Fruit fly (Drosophila melanogaster) whole organism: ENCODE results near the gene Awh.

Experiments used
- CG8478 ChIP-seq: fragments of >200 bp; optimal IDR thresholded peaks from 2 replicates; lab custom pipeline; 2018; ENCODE audit warnings: inconsistent platforms
- Dll ChIP-seq: fragments of >200 bp; optimal IDR thresholded peaks from 2 replicates; lab custom pipeline; 2017
- EcR ChIP-seq, 2 experiments: fragments of >200 bp; optimal IDR thresholded peaks; 2 replicates each; lab custom pipeline; 2017; ENCODE audit warnings: missing biosample characterization in 2 of 2, missing genetic modification characterization in 2 of 2, missing genetic modification reagents in 2 of 2
- pan ChIP-seq: fragments of >200 bp; optimal IDR thresholded peaks from 2 replicates; lab custom pipeline; 2017
- psq ChIP-seq: fragments of >200 bp; optimal IDR thresholded peaks from 2 replicates; lab custom pipeline; 2017
- usp ChIP-seq: fragments of >200 bp; optimal IDR thresholded peaks from 2 replicates; lab custom pipeline; 2017; ENCODE audit warnings: missing biosample characterization, missing genetic modification characterization, mixed read lengths

Awh gene

dm6 chr3L:3871284-3871683, 25.3 kb downstream of the Awh start:
- TF ChIP-seq EcR (GFP tag; optimal IDR thresholded peaks at IDR 0.05; lab: Kevin White, UChicago) = no peak
- TF ChIP-seq psq (lab: Kevin White, UChicago) = no peak
- no peak for TF ChIP-seq CG8478 (lab: Kevin White, UChicago)
- TF ChIP-seq Dll (lab: Kevin White, UChicago) = no peak
- TF ChIP-seq pan (lab: Kevin White, UChicago) = no peak
- no peak for TF ChIP-seq usp (GFP tag; lab: Kevin White, UChicago)

DNA sequence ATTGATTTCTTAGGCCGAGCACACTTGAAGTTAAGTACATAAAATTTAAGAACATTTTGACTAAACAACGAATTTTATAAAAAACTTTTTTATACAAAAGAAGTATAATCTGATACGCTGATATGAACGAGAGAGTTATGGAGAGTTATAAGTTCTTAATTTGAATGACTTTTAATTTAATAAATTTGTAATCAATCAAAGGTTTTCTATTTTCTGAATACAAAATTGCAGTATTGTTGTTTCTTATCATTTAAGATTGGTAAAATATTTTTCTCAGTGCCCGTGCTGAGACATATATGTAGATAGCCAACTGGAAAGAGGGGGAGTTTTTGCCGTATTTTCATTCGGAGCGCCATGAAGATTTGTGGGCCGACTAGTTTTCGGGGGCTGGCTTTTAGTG, 27.1 kb downstream of the Awh start:
- TF ChIP-seq Dll (lab: Kevin White, UChicago) (no peak), pan (lab: Kevin White, UChicago) (no peak), usp (GFP tag; lab: Kevin White, UChicago) (no peak), psq (lab: Kevin White, UChicago) (no peak), CG8478 (lab: Kevin White, UChicago) (no peak), EcR (GFP tag; optimal IDR thresholded peaks at IDR 0.05; lab: Kevin White, UChicago) (no peak)

- TF ChIP-seq usp (GFP tag; lab: Kevin White, UChicago) (no peak), CG8478 (lab: Kevin White, UChicago) (no peak), Dll (lab: Kevin White, UChicago) (no peak)
Observed at dm6 chr3L:3875004-3875403, 29.0 kb downstream of the Awh start.

- TF ChIP-seq Dll (lab: Kevin White, UChicago) (no peak), psq (lab: Kevin White, UChicago) (no peak), usp (GFP tag; lab: Kevin White, UChicago) (no peak), pan (lab: Kevin White, UChicago) (no peak), EcR (GFP tag; optimal IDR thresholded peaks at IDR 0.05; lab: Kevin White, UChicago) (no peak), CG8478 (lab: Kevin White, UChicago) (no peak)
Observed at dm6 chr3L:3875996-3876395, 30.0 kb downstream of the Awh start.

DNA sequence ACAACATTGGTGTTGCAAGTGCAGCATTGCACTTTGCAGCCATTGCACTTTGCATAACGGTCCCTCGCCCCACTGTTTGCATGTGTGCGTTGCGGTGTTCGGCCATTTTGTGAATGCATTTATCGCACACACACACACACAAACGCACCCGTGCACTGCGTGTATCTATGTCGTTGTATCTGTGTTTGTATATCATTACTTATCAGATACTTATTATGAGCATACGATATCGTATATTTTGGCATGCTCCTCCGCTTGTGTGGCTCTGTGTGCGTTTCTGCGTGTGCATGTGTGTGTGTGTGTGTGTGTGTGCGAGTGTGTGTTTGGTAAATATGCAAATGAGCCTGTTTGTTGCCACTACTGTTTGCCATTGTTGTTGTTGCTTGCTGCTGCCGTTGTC, 30.9 kb downstream of the Awh start:
- TF ChIP-seq CG8478 (lab: Kevin White, UChicago) = no peak

dm6 chr3L:3878734-3879310, 32.8 kb downstream of the Awh start:
- TF ChIP-seq usp (GFP tag; lab: Kevin White, UChicago) (no peak), Dll (lab: Kevin White, UChicago) (no peak), CG8478 (lab: Kevin White, UChicago) (no peak), pan (lab: Kevin White, UChicago) (no peak)

dm6 chr3L:3882046-3882445, 36.0 kb downstream of the Awh start:
- no peak for TF ChIP-seq psq (lab: Kevin White, UChicago)
- TF ChIP-seq CG8478 (lab: Kevin White, UChicago) = no peak
- TF ChIP-seq Dll (lab: Kevin White, UChicago) = no peak
- no peak for TF ChIP-seq EcR (GFP tag; optimal IDR thresholded peaks at IDR 0.05; lab: Kevin White, UChicago)
- no peak for TF ChIP-seq pan (lab: Kevin White, UChicago)
- no peak for TF ChIP-seq usp (GFP tag; lab: Kevin White, UChicago)

DNA sequence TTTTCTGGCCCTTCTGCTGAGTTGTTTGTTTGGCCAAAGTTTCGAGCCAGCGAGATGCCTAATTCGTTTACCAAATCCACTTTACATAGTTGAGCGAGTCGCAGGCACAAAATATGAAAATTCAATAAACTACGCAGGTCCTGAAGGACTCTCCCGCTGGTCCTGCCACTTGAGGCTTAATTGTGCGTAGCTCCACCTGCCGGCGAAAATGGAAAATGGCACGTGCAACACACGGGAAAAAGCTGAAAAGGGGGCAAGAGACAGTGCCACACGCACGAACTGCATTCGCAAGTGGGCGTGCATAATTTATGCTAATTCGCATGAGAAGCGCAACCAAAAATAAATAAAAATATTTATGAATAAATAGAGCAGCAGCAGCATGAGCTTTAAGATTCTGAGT, 39.9 kb downstream of the Awh start:
- TF ChIP-seq psq (lab: Kevin White, UChicago) (no peak), usp (GFP tag; lab: Kevin White, UChicago) (no peak), Dll (lab: Kevin White, UChicago) (no peak), pan (lab: Kevin White, UChicago) (no peak), CG8478 (lab: Kevin White, UChicago) (no peak), EcR (GFP tag; optimal IDR thresholded peaks at IDR 0.05; lab: Kevin White, UChicago) (no peak)

- TF ChIP-seq Dll (lab: Kevin White, UChicago) (no peak), CG8478 (lab: Kevin White, UChicago) (no peak), psq (lab: Kevin White, UChicago) (no peak), usp (GFP tag; lab: Kevin White, UChicago) (no peak), pan (lab: Kevin White, UChicago) (no peak), EcR (GFP tag; optimal IDR thresholded peaks at IDR 0.05; lab: Kevin White, UChicago) (no peak)
Observed at dm6 chr3L:3887392-3887791, 41.4 kb downstream of the Awh start.

- no peak for TF ChIP-seq psq (lab: Kevin White, UChicago)
- no peak for TF ChIP-seq CG8478 (lab: Kevin White, UChicago)
- TF ChIP-seq EcR (GFP tag; optimal IDR thresholded peaks at IDR 0.05; lab: Kevin White, UChicago) = no peak
Observed at dm6 chr3L:3890860-3891259, 44.9 kb downstream of the Awh start.

- TF ChIP-seq EcR (GFP tag; optimal IDR thresholded peaks at IDR 0.05; lab: Kevin White, UChicago) (no peak), Dll (lab: Kevin White, UChicago) (no peak), usp (GFP tag; lab: Kevin White, UChicago) (no peak), psq (lab: Kevin White, UChicago) (no peak), pan (lab: Kevin White, UChicago) (no peak), CG8478 (lab: Kevin White, UChicago) (no peak)
Observed at dm6 chr3L:3892154-3892624, 46.2 kb downstream of the Awh start, which contains the start of gene Fie. Fie (plus strand) TSS chr3L:3892574.

DNA sequence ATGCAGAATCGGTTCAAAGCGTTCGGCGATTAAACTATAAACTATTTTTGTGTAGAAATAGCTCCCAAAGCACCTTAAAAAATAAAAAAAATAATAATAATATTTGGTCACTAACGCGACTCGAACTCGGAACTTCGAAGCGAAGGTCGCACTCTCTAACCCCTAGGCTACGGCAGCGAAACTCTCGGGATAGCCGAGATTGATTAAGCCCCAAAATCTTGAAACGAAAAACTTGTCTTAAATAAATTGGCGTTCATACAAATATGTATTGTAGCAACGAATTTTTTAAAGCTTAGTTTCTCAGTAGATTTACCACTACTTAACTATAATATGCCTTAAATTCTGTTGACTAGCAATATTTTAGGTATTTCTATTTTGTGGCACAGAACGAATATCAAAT, 48.4 kb downstream of the Awh start:
- TF ChIP-seq psq (lab: Kevin White, UChicago) = no peak
- TF ChIP-seq usp (GFP tag; lab: Kevin White, UChicago) = no peak
